Worm (Caenorhabditis elegans) whole organism, mixed stage, embryonic: ENCODE data around the gene pri-1.

Source experiments
- M03D4.4 ChIP-seq: sonication (generic microtip); optimal IDR thresholded peaks from 2 replicates; lab custom pipeline; 2017; ENCODE audit warnings: mild to moderate bottlenecking, missing genetic modification characterization, missing compliant biosample characterization
- bed-3 ChIP-seq: fragments of 200-800 bp; sonication (Bioruptor generic); optimal IDR thresholded peaks from 3 replicates; lab custom pipeline; 2018; ENCODE audit warnings: mild to moderate bottlenecking, missing genetic modification characterization, moderate library complexity, missing compliant biosample characterization
- blmp-1 ChIP-seq: fragments of 150-350 bp; optimal IDR thresholded peaks from 2 replicates; lab custom pipeline; 2014; ENCODE audit warnings: missing biosample characterization, missing genetic modification characterization
- ceh-43 ChIP-seq: fragments of 200-800 bp; sonication (Bioruptor generic); optimal IDR thresholded peaks from 2 replicates; lab custom pipeline; 2018; ENCODE audit warnings: mild to moderate bottlenecking, missing genetic modification characterization, moderate library complexity, missing compliant biosample characterization
- ceh-83 ChIP-seq: fragments of 200-800 bp; sonication (Bioruptor generic); optimal IDR thresholded peaks from 2 replicates; lab custom pipeline; 2018; ENCODE audit warnings: mild to moderate bottlenecking, missing genetic modification characterization, missing compliant biosample characterization
- ces-1 ChIP-seq: fragments of 150-350 bp; optimal IDR thresholded peaks from 2 replicates; lab custom pipeline; 2014; ENCODE audit warnings: missing biosample characterization, missing genetic modification reagents, missing genetic modification characterization
- cnd-1 ChIP-seq: fragments of 200-800 bp; sonication (Bioruptor generic); optimal IDR thresholded peaks from 2 replicates; lab custom pipeline; 2018; ENCODE audit warnings: mild to moderate bottlenecking, missing genetic modification characterization, missing compliant biosample characterization
- elt-1 ChIP-seq: sonication (generic microtip); optimal IDR thresholded peaks from 2 replicates; lab custom pipeline; 2017; ENCODE audit warnings: missing genetic modification characterization, mild to moderate bottlenecking, missing compliant biosample characterization, antibody characterized with exemption, moderate library complexity, borderline replicate concordance; ENCODE audit not compliant: insufficient read depth
- elt-3 ChIP-seq: fragments of 150-350 bp; optimal IDR thresholded peaks from 2 replicates; lab custom pipeline; 2014; ENCODE audit warnings: missing biosample characterization, missing genetic modification characterization
- flh-1 ChIP-seq: fragments of 200-800 bp; sonication (Bioruptor generic); optimal IDR thresholded peaks from 2 replicates; lab custom pipeline; 2018; ENCODE audit warnings: mild to moderate bottlenecking, missing genetic modification characterization, moderate library complexity, missing compliant biosample characterization
- ham-2 ChIP-seq: fragments of 200-800 bp; sonication (Bioruptor generic); optimal IDR thresholded peaks from 2 replicates; lab custom pipeline; 2018; ENCODE audit warnings: mild to moderate bottlenecking, missing genetic modification characterization, missing compliant biosample characterization
- hlh-1 ChIP-seq: fragments of 150-350 bp; optimal IDR thresholded peaks from 2 replicates; lab custom pipeline; 2014; ENCODE audit warnings: missing biosample characterization, missing genetic modification reagents, missing genetic modification characterization
- lin-13 ChIP-seq: fragments of 150-350 bp; optimal IDR thresholded peaks from 2 replicates; lab custom pipeline; 2014; ENCODE audit warnings: missing biosample characterization, missing genetic modification characterization
- lin-32 ChIP-seq: fragments of 200-800 bp; sonication (Bioruptor generic); optimal IDR thresholded peaks from 2 replicates; lab custom pipeline; 2018; ENCODE audit warnings: mild to moderate bottlenecking, missing genetic modification characterization, missing compliant biosample characterization
- lsy-2 ChIP-seq: fragments of 150-350 bp; optimal IDR thresholded peaks from 2 replicates; lab custom pipeline; 2014; ENCODE audit warnings: missing biosample characterization, missing genetic modification characterization
- mab-5 ChIP-seq: fragments of 150-350 bp; optimal IDR thresholded peaks from 2 replicates; lab custom pipeline; 2014; ENCODE audit warnings: missing biosample characterization, missing genetic modification characterization
- mls-2 ChIP-seq: sonication (generic microtip); optimal IDR thresholded peaks from 2 replicates; lab custom pipeline; 2016; ENCODE audit warnings: mild to moderate bottlenecking, missing genetic modification characterization, moderate library complexity, missing compliant biosample characterization
- nhr-12 ChIP-seq: fragments of 150-350 bp; optimal IDR thresholded peaks from 2 replicates; lab custom pipeline; 2014; ENCODE audit warnings: missing biosample characterization, missing genetic modification characterization
- nhr-2 ChIP-seq: fragments of 150-350 bp; optimal IDR thresholded peaks from 2 replicates; lab custom pipeline; 2014; ENCODE audit warnings: missing biosample characterization, missing genetic modification characterization
- nhr-237 ChIP-seq: fragments of 150-350 bp; optimal IDR thresholded peaks from 2 replicates; lab custom pipeline; 2014; ENCODE audit warnings: missing biosample characterization, missing genetic modification characterization
- nhr-28 ChIP-seq: fragments of 150-350 bp; optimal IDR thresholded peaks from 2 replicates; lab custom pipeline; 2014; ENCODE audit warnings: missing biosample characterization, missing genetic modification characterization
- nhr-76 ChIP-seq: sonication (generic microtip); optimal IDR thresholded peaks from 2 replicates; lab custom pipeline; 2017; ENCODE audit warnings: missing biosample characterization, missing genetic modification characterization
- sem-2 ChIP-seq: fragments of 200-800 bp; sonication (Bioruptor generic); optimal IDR thresholded peaks from 2 replicates; lab custom pipeline; 2018; ENCODE audit warnings: mild to moderate bottlenecking, missing genetic modification characterization, missing compliant biosample characterization
- snpc-4 ChIP-seq: fragments of 150-350 bp; optimal IDR thresholded peaks from 2 replicates; lab custom pipeline; 2014; ENCODE audit warnings: missing biosample characterization, missing genetic modification characterization
- sptf-1 ChIP-seq: sonication (generic microtip); optimal IDR thresholded peaks from 2 replicates; lab custom pipeline; 2017; ENCODE audit warnings: mild to moderate bottlenecking, missing genetic modification characterization, moderate library complexity, missing compliant biosample characterization
- tbx-8 ChIP-seq: fragments of 200-800 bp; sonication (Bioruptor generic); optimal IDR thresholded peaks from 2 replicates; lab custom pipeline; 2018; ENCODE audit warnings: mild to moderate bottlenecking, missing genetic modification characterization, moderate library complexity, missing compliant biosample characterization
- unc-120 ChIP-seq: sonication (generic microtip); optimal IDR thresholded peaks from 2 replicates; lab custom pipeline; 2017; ENCODE audit warnings: missing genetic modification characterization, missing compliant biosample characterization; ENCODE audit not compliant: poor library complexity, severe bottlenecking
- unc-39 ChIP-seq: fragments of 150-350 bp; optimal IDR thresholded peaks from 2 replicates; lab custom pipeline; 2014; ENCODE audit warnings: missing biosample characterization, missing genetic modification characterization
- unc-62 ChIP-seq: fragments of 150-350 bp; optimal IDR thresholded peaks from 2 replicates; lab custom pipeline; 2014; ENCODE audit warnings: missing biosample characterization, missing genetic modification reagents, missing genetic modification characterization
- zip-8 ChIP-seq: fragments of 150-350 bp; optimal IDR thresholded peaks from 2 replicates; lab custom pipeline; 2014; ENCODE audit warnings: missing biosample characterization, missing genetic modification characterization

Gene pri-1

DNA sequence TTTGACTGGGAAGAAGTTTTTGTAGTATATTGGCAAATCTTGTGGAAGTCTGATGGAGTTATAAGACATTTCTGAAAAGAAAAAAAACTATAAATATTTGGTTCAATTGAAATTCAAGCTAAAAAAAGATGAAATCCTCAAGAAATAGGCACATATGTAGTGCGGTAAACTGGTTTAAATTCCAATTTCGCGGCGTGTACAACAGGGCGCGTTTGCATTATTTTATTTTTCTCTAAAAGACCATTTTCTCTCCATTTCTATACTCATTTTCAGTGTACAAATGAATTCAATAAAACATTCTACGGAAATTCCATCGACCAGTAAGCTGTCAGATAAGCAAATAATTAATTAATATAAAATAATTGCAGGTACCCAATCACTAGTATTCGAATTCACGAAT, at the start of gene pri-1, which contains the start of gene F58A4.6:
pri-1 (minus strand) TSS at position 71 of the 400 bp plus-strand sequence.
F58A4.6 (plus strand) TSS at position 272 of the 400 bp plus-strand sequence.
- TF ChIP-seq bed-3 (GFP tag; lab: Kevin White, UChicago) (no peak), lin-32 (no peak), snpc-4 (tag; lab: Kevin White, UChicago) (no peak), sptf-1 (tag; lab: Kevin White, UChicago) (no peak), mab-5 (tag; lab: Kevin White, UChicago) (no peak), lsy-2 (tag; lab: Kevin White, UChicago) (peak; percentile 38), nhr-237 (tag; lab: Kevin White, UChicago) (peak; percentile 11), hlh-1 (tag; lab: Kevin White, UChicago) (no peak), M03D4.4 (no peak)

DNA sequence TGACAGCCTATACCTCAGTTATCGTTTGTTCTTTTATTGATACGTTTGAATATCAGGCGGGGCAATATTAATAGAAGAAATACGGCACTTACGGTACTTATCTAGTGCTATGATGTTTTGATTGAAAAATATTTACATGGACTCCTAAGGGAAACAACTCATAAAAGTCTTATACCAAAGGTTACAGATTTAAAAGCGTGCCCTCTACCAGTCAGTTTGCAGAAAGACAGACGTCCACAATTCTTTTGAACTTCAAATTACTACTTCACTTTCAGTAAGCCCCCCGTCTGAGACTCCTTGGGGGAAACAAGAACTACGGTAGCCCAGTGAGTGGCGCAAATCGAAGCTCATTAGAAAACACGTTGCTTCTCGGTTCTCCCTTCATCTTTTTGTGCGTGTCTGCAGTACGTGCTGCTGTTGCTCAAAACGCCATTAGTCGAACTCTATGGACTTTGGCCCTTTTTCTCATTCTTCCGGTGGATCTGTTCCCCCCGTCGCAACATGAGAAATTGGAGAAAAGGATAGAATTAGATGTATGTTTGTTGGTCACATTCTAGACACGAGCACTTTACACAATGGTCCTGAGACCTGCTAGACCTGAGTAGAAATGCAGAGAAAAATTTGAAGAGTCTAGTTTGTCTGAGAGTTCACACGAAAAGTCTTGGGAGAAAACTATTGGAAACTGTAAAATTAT, 48.3 kb upstream of the pri-1 start:
- TF ChIP-seq nhr-76 (no peak), mab-5 (tag; lab: Kevin White, UChicago) (no peak), lin-32 (no peak), elt-3 (no peak), lin-13 (tag; lab: Kevin White, UChicago) (no peak), hlh-1 (tag; lab: Kevin White, UChicago) (peak; percentile 42), ces-1 (GFP tag; lab: Kevin White, UChicago) (no peak), ceh-43 (GFP tag; lab: Kevin White, UChicago) (no peak), ham-2 (GFP tag; lab: Kevin White, UChicago) (no peak), elt-1 (no peak), unc-120 (tag; lab: Kevin White, UChicago) (peak; percentile 35), unc-62 (GFP tag; lab: Kevin White, UChicago) (no peak), M03D4.4 (no peak), blmp-1 (tag; lab: Kevin White, UChicago) (no peak)

DNA sequence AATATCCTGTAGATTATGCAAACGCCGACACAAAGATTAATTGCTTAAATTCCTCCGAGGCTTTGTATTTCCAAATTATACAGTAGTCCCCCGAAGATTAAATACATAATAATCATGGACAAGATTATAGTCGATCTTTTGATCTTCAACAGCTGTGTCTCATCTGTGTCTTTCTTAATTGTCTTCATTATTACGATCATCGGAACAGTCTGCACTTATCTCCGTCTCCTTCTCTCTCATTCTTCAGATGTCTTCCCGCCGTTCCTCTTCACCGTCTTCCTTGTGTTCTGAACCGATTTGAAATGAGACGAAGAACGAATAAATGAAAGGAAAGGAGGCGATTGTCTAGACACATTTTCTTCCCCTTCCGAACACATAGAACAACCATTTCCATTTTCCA, 47.0 kb upstream of the pri-1 start:
- TF ChIP-seq elt-1 (peak; percentile 54), ham-2 (GFP tag; lab: Kevin White, UChicago) (no peak), snpc-4 (tag; lab: Kevin White, UChicago) (no peak), bed-3 (GFP tag; lab: Kevin White, UChicago) (no peak), tbx-8 (no peak), elt-3 (no peak), mls-2 (tag; lab: Kevin White, UChicago) (no peak), nhr-12 (tag; lab: Kevin White, UChicago) (no peak), nhr-2 (tag; lab: Kevin White, UChicago) (no peak), ceh-43 (GFP tag; lab: Kevin White, UChicago) (peak; percentile 26), cnd-1 (peak; percentile 8), lin-32 (peak; percentile 58), nhr-76 (no peak), zip-8 (tag; lab: Kevin White, UChicago) (no peak), ceh-83 (no peak), hlh-1 (tag; lab: Kevin White, UChicago) (peak; percentile 40), sem-2 (GFP tag; lab: Kevin White, UChicago) (no peak), unc-39 (tag; lab: Kevin White, UChicago) (no peak), unc-62 (GFP tag; lab: Kevin White, UChicago) (no peak), ces-1 (GFP tag; lab: Kevin White, UChicago) (peak; percentile 18)

DNA sequence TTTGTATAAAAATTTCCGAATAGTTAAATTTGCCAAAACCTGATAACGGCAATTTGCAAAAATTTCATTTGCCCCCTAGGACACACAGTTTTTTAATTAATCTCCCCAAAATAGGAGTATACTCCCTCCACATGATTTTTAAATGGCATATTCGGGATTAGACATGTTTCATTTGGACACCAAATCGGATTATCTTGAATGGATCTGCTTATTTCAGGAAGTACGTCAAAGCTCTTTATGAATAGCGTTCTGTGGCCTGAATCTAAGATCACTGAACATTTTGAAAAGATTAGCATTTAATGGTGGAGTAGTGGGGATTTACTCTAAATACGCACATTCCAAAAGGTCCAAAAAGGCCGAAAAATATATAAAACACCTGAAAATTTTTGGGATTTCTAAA, 44.5 kb upstream of the pri-1 start:
- TF ChIP-seq flh-1 (GFP tag; lab: Kevin White, UChicago): no peak
- no peak for TF ChIP-seq elt-3
- no peak for TF ChIP-seq tbx-8
- TF ChIP-seq nhr-28: no peak
- TF ChIP-seq ces-1 (GFP tag; lab: Kevin White, UChicago): no peak
- no peak for TF ChIP-seq nhr-237 (tag; lab: Kevin White, UChicago)
- TF ChIP-seq cnd-1: no peak
- no peak for TF ChIP-seq lin-13 (tag; lab: Kevin White, UChicago)
- no peak for TF ChIP-seq ceh-83
- TF ChIP-seq sem-2 (GFP tag; lab: Kevin White, UChicago): no peak

DNA sequence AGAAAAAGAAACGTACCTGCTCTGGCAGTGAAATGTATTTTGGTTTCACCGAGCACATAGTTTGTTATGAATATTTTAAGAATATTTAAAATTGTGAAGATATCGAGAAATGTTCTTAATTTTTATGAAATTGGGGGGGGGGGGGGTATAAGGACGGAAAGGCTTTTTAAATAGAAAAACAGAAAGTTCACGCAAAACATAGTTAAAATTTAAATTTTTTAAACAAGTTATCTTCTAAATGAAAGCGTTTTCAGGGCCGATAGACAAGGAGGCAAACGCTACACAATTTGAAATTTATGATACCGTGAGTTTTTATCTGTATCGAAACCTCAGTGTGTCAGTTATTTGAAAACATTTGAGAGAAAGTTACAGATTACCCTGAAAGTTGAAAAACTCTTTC, 41.7 kb upstream of the pri-1 start, which contains the start of gene C15H7.4:
C15H7.4 (minus strand) TSS at position 101 of the 400 bp plus-strand sequence.
- no peak for TF ChIP-seq elt-3
- no peak for TF ChIP-seq lin-32
